Worm (Caenorhabditis elegans) whole organism, young adult: ENCODE results near the gene pcf-11.

Experiments
- C06A6.2 ChIP-seq: fragments of 200-800 bp; sonication (Bioruptor generic); conservative IDR thresholded peaks from 2 replicates; pipeline ENCODE4 v1.3.6; 2022; ENCODE audit warnings: missing genetic modification characterization, missing compliant biosample characterization
- F10E7.11 ChIP-seq: sonication (generic microtip); optimal IDR thresholded peaks from 2 replicates; lab custom pipeline; 2017; ENCODE audit warnings: mild to moderate bottlenecking, missing genetic modification characterization, moderate library complexity, missing compliant biosample characterization
- F22D6.2 ChIP-seq: sonication (generic microtip); optimal IDR thresholded peaks from 2 replicates; lab custom pipeline; 2016; ENCODE audit warnings: mild to moderate bottlenecking, missing genetic modification characterization, missing compliant biosample characterization
- F49E8.2 ChIP-seq: sonication (generic microtip); optimal IDR thresholded peaks from 3 replicates; lab custom pipeline; 2017; ENCODE audit warnings: missing genetic modification characterization, mild to moderate bottlenecking, missing compliant biosample characterization, antibody characterized with exemption, moderate library complexity; ENCODE audit not compliant: insufficient read depth
- K11D2.4 ChIP-seq: fragments of 200-800 bp; sonication (Bioruptor generic); IDR thresholded peaks from 2 replicates; pipeline ENCODE4 v1.3.6; 2022; ENCODE audit warnings: missing genetic modification reagents, missing genetic modification characterization, missing compliant biosample characterization
- K12H6.12 ChIP-seq: fragments of 200-800 bp; sonication (Bioruptor generic); optimal IDR thresholded peaks from 2 replicates; lab custom pipeline; 2018; ENCODE audit warnings: mild to moderate bottlenecking, missing genetic modification characterization, missing compliant biosample characterization
- T26A5.8 ChIP-seq: sonication (generic microtip); optimal IDR thresholded peaks from 2 replicates; lab custom pipeline; 2016; ENCODE audit warnings: missing genetic modification characterization, missing compliant biosample characterization
- Y53F4B.3 ChIP-seq: fragments of 200-800 bp; sonication (Bioruptor generic); IDR thresholded peaks from 2 replicates; pipeline ENCODE4 v1.3.6; 2022; ENCODE audit warnings: missing genetic modification reagents, missing genetic modification characterization, missing compliant biosample characterization
- Y79H2A.3 ChIP-seq: fragments of 200-800 bp; sonication (Bioruptor generic); conservative IDR thresholded peaks from 2 replicates; pipeline ENCODE4 v1.3.6; 2022; ENCODE audit warnings: missing genetic modification reagents, missing genetic modification characterization, missing compliant biosample characterization
- ZK185.1 ChIP-seq: sonication (generic microtip); optimal IDR thresholded peaks from 2 replicates; lab custom pipeline; 2016; ENCODE audit warnings: mild to moderate bottlenecking, missing genetic modification characterization, missing compliant biosample characterization; ENCODE audit not compliant: poor library complexity, severe bottlenecking
- ama-1 ChIP-seq, 3 experiments: fragments of 150-350 bp in 1 of 3; sonication (generic microtip) in 2 of 3; optimal IDR thresholded peaks; 2 replicates each; lab custom pipeline; 2014 to 2018; ENCODE audit warnings: missing biosample characterization in 2 of 3, missing genetic modification characterization in 2 of 3, missing genetic modification reagents in 2 of 3
- aptf-2 ChIP-seq: fragments of 200-800 bp; sonication (Bioruptor generic); conservative IDR thresholded peaks from 2 replicates; pipeline ENCODE4 v1.3.6; 2022; ENCODE audit warnings: missing genetic modification reagents, missing genetic modification characterization, missing compliant biosample characterization
- aptf-3 ChIP-seq: fragments of 200-800 bp; sonication (Bioruptor generic); IDR thresholded peaks from 2 replicates; pipeline ENCODE4 v1.3.6; 2022; ENCODE audit warnings: missing genetic modification characterization, missing compliant biosample characterization
- bed-1 ChIP-seq: fragments of 200-800 bp; sonication (Bioruptor generic); IDR thresholded peaks from 2 replicates; pipeline ENCODE4 v1.3.6; 2022; ENCODE audit warnings: missing genetic modification reagents, missing genetic modification characterization, missing compliant biosample characterization
- ceh-100 ChIP-seq: fragments of 200-800 bp; sonication (Bioruptor generic); IDR thresholded peaks from 2 replicates; pipeline ENCODE4 v1.3.6; 2022; ENCODE audit warnings: missing genetic modification reagents, missing genetic modification characterization, missing compliant biosample characterization
- ceh-27 ChIP-seq: fragments of 200-800 bp; sonication (Bioruptor generic); optimal IDR thresholded peaks from 2 replicates; lab custom pipeline; 2018; ENCODE audit warnings: mild to moderate bottlenecking, missing genetic modification characterization, moderate library complexity, missing compliant biosample characterization
- ceh-40 ChIP-seq: fragments of 200-800 bp; sonication (Bioruptor generic); IDR thresholded peaks from 2 replicates; pipeline ENCODE4 v1.3.6; 2022; ENCODE audit warnings: missing genetic modification characterization, missing compliant biosample characterization
- ceh-91 ChIP-seq: fragments of 200-800 bp; sonication (Bioruptor generic); IDR thresholded peaks from 2 replicates; pipeline ENCODE4 v1.3.6; 2022; ENCODE audit warnings: missing genetic modification reagents, missing genetic modification characterization, missing compliant biosample characterization
- die-1 ChIP-seq: sonication (generic microtip); optimal IDR thresholded peaks from 2 replicates; lab custom pipeline; 2016; ENCODE audit warnings: missing genotype, mild to moderate bottlenecking, missing genetic modification characterization, missing compliant biosample characterization
- dox-1 ChIP-seq: fragments of 200-800 bp; sonication (Bioruptor generic); IDR thresholded peaks from 2 replicates; pipeline ENCODE4 v1.3.6; 2022; ENCODE audit warnings: missing genetic modification reagents, missing genetic modification characterization, missing compliant biosample characterization
- egl-44 ChIP-seq: fragments of 200-800 bp; sonication (Bioruptor generic); IDR thresholded peaks from 2 replicates; pipeline ENCODE4 v1.3.6; 2022; ENCODE audit warnings: missing genetic modification reagents, missing genetic modification characterization, missing compliant biosample characterization
- ets-4 ChIP-seq: fragments of 200-800 bp; sonication (Bioruptor generic); optimal IDR thresholded peaks from 2 replicates; lab custom pipeline; 2018; ENCODE audit warnings: mild to moderate bottlenecking, missing genetic modification characterization, missing compliant biosample characterization
- gei-17 ChIP-seq: fragments of 200-800 bp; sonication (Bioruptor generic); optimal IDR thresholded peaks from 2 replicates; lab custom pipeline; 2018; ENCODE audit warnings: mild to moderate bottlenecking, missing genetic modification characterization, missing compliant biosample characterization
- hlh-26 ChIP-seq: fragments of 200-800 bp; sonication (Bioruptor generic); conservative IDR thresholded peaks from 2 replicates; pipeline ENCODE4 v1.3.6; 2022; ENCODE audit warnings: missing genetic modification reagents, missing genetic modification characterization, missing compliant biosample characterization
- let-526 ChIP-seq: fragments of 200-800 bp; sonication (Bioruptor generic); IDR thresholded peaks from 2 replicates; pipeline ENCODE4 v1.3.6; 2022; ENCODE audit warnings: missing genetic modification reagents, missing genetic modification characterization, missing compliant biosample characterization
- let-607 ChIP-seq, 2 experiments: fragments of 200-800 bp in 1 of 2; sonication (Bioruptor generic) in 1 of 2; sonication (generic microtip) in 1 of 2; optimal IDR thresholded peaks; 2 replicates each; lab custom pipeline; 2016 to 2018; ENCODE audit warnings: mild to moderate bottlenecking in 2 of 2, missing compliant biosample characterization in 2 of 2, missing genetic modification characterization in 2 of 2, moderate library complexity in 2 of 2, missing genotype in 1 of 2
- lin-40 ChIP-seq: sonication (generic microtip); optimal IDR thresholded peaks from 2 replicates; lab custom pipeline; 2016; ENCODE audit warnings: missing genetic modification characterization, mild to moderate bottlenecking, missing compliant biosample characterization, missing genotype, missing genetic modification reagents
- lin-54 ChIP-seq: fragments of 200-800 bp; sonication (Bioruptor generic); optimal IDR thresholded peaks from 2 replicates; lab custom pipeline; 2018; ENCODE audit warnings: mild to moderate bottlenecking, missing genetic modification characterization, missing compliant biosample characterization
- lir-1 ChIP-seq: fragments of 200-800 bp; sonication (Bioruptor generic); conservative IDR thresholded peaks from 2 replicates; pipeline ENCODE4 v1.3.6; 2022; ENCODE audit warnings: missing genetic modification reagents, missing genetic modification characterization, missing compliant biosample characterization
- lsl-1 ChIP-seq: fragments of 200-800 bp; sonication (Bioruptor generic); optimal IDR thresholded peaks from 2 replicates; lab custom pipeline; 2018; ENCODE audit warnings: mild to moderate bottlenecking, missing genetic modification characterization, moderate library complexity, missing compliant biosample characterization
- madf-10 ChIP-seq: sonication (generic microtip); optimal IDR thresholded peaks from 2 replicates; lab custom pipeline; 2016; ENCODE audit warnings: mild to moderate bottlenecking, missing genetic modification characterization, missing compliant biosample characterization
- madf-3 ChIP-seq: fragments of 200-800 bp; sonication (Bioruptor generic); IDR thresholded peaks from 2 replicates; pipeline ENCODE4 v1.3.6; 2022; ENCODE audit warnings: missing genetic modification reagents, missing genetic modification characterization, missing compliant biosample characterization
- mxl-1 ChIP-seq: sonication (generic microtip); optimal IDR thresholded peaks from 2 replicates; lab custom pipeline; 2016; ENCODE audit warnings: missing genetic modification characterization, missing compliant biosample characterization
- nfya-2 ChIP-seq: fragments of 200-800 bp; sonication (Bioruptor generic); IDR thresholded peaks from 2 replicates; pipeline ENCODE4 v1.3.6; 2022; ENCODE audit warnings: missing genetic modification reagents, missing genetic modification characterization, missing compliant biosample characterization
- nhr-80 ChIP-seq: sonication (generic microtip); optimal IDR thresholded peaks from 2 replicates; lab custom pipeline; 2016; ENCODE audit warnings: missing genetic modification characterization, missing compliant biosample characterization
- pha-4 ChIP-seq: fragments of 150-350 bp; sonication (generic microtip); optimal IDR thresholded peaks from 2 replicates; lab custom pipeline; 2014; ENCODE audit warnings: missing biosample characterization, missing genetic modification reagents, missing genetic modification characterization
- repo-1 ChIP-seq: sonication (generic microtip); optimal IDR thresholded peaks from 2 replicates; lab custom pipeline; 2017; ENCODE audit warnings: mild to moderate bottlenecking, missing genetic modification characterization, missing compliant biosample characterization
- sea-2 ChIP-seq: fragments of 200-800 bp; sonication (Bioruptor generic); IDR thresholded peaks from 2 replicates; pipeline ENCODE4 v1.3.6; 2022; ENCODE audit warnings: missing genetic modification characterization, missing compliant biosample characterization
- snpc-1.3 ChIP-seq: sonication (generic microtip); optimal IDR thresholded peaks from 2 replicates; lab custom pipeline; 2017; ENCODE audit warnings: missing genetic modification characterization, mild to moderate bottlenecking, missing compliant biosample characterization, antibody characterized with exemption, moderate library complexity, missing genotype, missing genetic modification reagents; ENCODE audit not compliant: insufficient read depth
- tbp1 ChIP-seq: fragments of 200-800 bp; sonication (Bioruptor generic); optimal IDR thresholded peaks from 2 replicates; lab custom pipeline; 2018; ENCODE audit warnings: mild to moderate bottlenecking, missing genetic modification characterization, missing compliant biosample characterization
- tlf-1 ChIP-seq: fragments of 200-800 bp; sonication (Bioruptor generic); optimal IDR thresholded peaks from 2 replicates; lab custom pipeline; 2018; ENCODE audit warnings: mild to moderate bottlenecking, missing genetic modification characterization, missing compliant biosample characterization
- unc-130 ChIP-seq: sonication (generic microtip); optimal IDR thresholded peaks from 2 replicates; lab custom pipeline; 2016; ENCODE audit warnings: missing genetic modification reagents, missing genetic modification characterization, missing compliant biosample characterization
- zfh-2 ChIP-seq: fragments of 200-800 bp; sonication (Bioruptor generic); conservative IDR thresholded peaks from 2 replicates; pipeline ENCODE4 v1.3.6; 2022; ENCODE audit warnings: missing genetic modification reagents, missing genetic modification characterization, missing compliant biosample characterization
- ztf-18 ChIP-seq: sonication (generic microtip); optimal IDR thresholded peaks from 2 replicates; lab custom pipeline; 2016; ENCODE audit warnings: missing genotype, mild to moderate bottlenecking, missing genetic modification characterization, missing compliant biosample characterization
- ztf-22 ChIP-seq: fragments of 200-800 bp; sonication (Bioruptor generic); optimal IDR thresholded peaks from 2 replicates; lab custom pipeline; 2018; ENCODE audit warnings: mild to moderate bottlenecking, missing genetic modification characterization, moderate library complexity, missing compliant biosample characterization
- ztf-26 ChIP-seq: sonication (generic microtip); optimal IDR thresholded peaks from 2 replicates; lab custom pipeline; 2017; ENCODE audit warnings: missing genetic modification characterization, missing compliant biosample characterization
- ztf-28 ChIP-seq: fragments of 200-800 bp; sonication (Bioruptor generic); IDR thresholded peaks from 2 replicates; pipeline ENCODE4 v1.3.6; 2022; ENCODE audit warnings: missing genetic modification reagents, missing genetic modification characterization, missing compliant biosample characterization

Gene pcf-11

DNA sequence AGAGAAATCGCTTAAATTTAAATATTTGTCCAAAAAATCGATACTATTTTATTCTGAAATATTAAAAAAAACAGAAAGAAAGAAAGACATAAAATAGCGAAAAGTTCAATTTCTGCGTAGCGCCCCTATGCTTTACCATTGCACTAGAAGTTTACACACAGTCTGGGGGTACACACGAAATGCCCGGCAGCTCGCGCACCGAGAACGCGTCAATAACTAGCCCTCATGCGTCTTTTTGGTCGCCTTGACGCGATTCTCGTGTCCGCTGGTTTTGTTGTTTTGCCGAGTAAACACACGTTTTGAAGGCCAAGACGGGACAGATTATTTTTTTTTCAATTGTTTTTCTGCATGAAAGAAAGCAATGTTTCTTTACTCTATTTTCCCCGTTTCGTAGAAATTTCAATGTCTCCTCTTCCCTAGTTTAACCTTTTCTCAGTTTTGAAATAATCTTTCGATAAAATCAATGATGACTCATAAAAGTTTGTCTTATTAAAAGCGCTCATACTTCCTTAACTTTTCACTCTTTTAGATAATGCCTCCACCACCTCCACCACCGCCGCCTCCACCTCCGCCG lies 6.5 kb upstream of the pcf-11 start, which contains the start of gene wip-1 (continued):
- TF ChIP-seq ama-1 (optimal IDR thresholded peaks at IDR 0.05; lab: Kevin White, UChicago) = no peak
- TF ChIP-seq ama-1 (GFP tag; optimal IDR thresholded peaks at IDR 0.05; lab: Kevin White, UChicago) = peak; percentile 27 to 80
- TF ChIP-seq let-607 (tag; optimal IDR thresholded peaks at IDR 0.05; lab: Kevin White, UChicago) = peak; percentile 85 to 94
- TF ChIP-seq K12H6.12 (tag; lab: Kevin White, UChicago) = peak; percentile 97
- TF ChIP-seq bed-1 (GFP tag; lab: Robert Waterston, UW) = 0 out of 2 replicates have a peak, but pooled peaks have one; percentile 81
- TF ChIP-seq madf-3 (GFP tag; lab: Robert Waterston, UW) = peak; percentile 96
- TF ChIP-seq nhr-80 (tag; lab: Kevin White, UChicago) = peak; percentile 99
- TF ChIP-seq ceh-27 (GFP tag; lab: Kevin White, UChicago) = peak; percentile 99
- TF ChIP-seq aptf-2 (GFP tag; lab: Robert Waterston, UW) = peak; percentile 79
- peak; percentile 93 for TF ChIP-seq madf-10
- peak; percentile 96 for TF ChIP-seq unc-130 (GFP tag; lab: Kevin White, UChicago)
- peak; percentile 71 for TF ChIP-seq F10E7.11 (tag; lab: Kevin White, UChicago)
- peak; percentile 93 for TF ChIP-seq C06A6.2
- TF ChIP-seq zfh-2 (GFP tag; lab: Robert Waterston, UW) = peak; percentile 97
- TF ChIP-seq dox-1 (GFP tag; lab: Robert Waterston, UW) = peak; percentile 99
- peak; percentile 79 for TF ChIP-seq tbp1 (GFP tag; lab: Kevin White, UChicago)
- TF ChIP-seq ztf-22 (GFP tag; lab: Kevin White, UChicago) = peak; percentile 91
- TF ChIP-seq F49E8.2 (tag; lab: Kevin White, UChicago) = peak; percentile 95
- peak; percentile 96 for TF ChIP-seq snpc-1.3 (tag; lab: Kevin White, UChicago)
- TF ChIP-seq lin-40 (tag; lab: Kevin White, UChicago) = peak; percentile 98
- TF ChIP-seq T26A5.8 (tag; lab: Kevin White, UChicago) = no peak
- TF ChIP-seq tlf-1 (GFP tag; lab: Kevin White, UChicago) = peak; percentile 99
- TF ChIP-seq F22D6.2 (tag; lab: Kevin White, UChicago) = peak; percentile 87
- TF ChIP-seq hlh-26 (GFP tag; lab: Robert Waterston, UW) = no peak
- TF ChIP-seq ztf-28 (GFP tag; lab: Robert Waterston, UW) = peak; percentile 92
- TF ChIP-seq gei-17 = peak; percentile 85
- TF ChIP-seq ztf-18 (tag; lab: Kevin White, UChicago) = peak; percentile 100
- TF ChIP-seq ceh-40 (GFP tag; lab: Robert Waterston, UW) = no peak
- peak; percentile 96 for TF ChIP-seq ZK185.1 (tag; lab: Kevin White, UChicago)
- 0 out of 2 replicates have a peak, but pooled peaks have one; percentile 24 for TF ChIP-seq aptf-3
- TF ChIP-seq Y53F4B.3 (GFP tag; lab: Robert Waterston, UW) = peak; percentile 88
- TF ChIP-seq lir-1 = peak; percentile 95
- peak; percentile 93 for TF ChIP-seq lsl-1
- peak; percentile 94 for TF ChIP-seq K11D2.4 (GFP tag; lab: Robert Waterston, UW)
- peak; percentile 96 for TF ChIP-seq egl-44 (GFP tag; lab: Robert Waterston, UW)
- TF ChIP-seq ets-4 (GFP tag; lab: Kevin White, UChicago) = peak; percentile 97
- peak; percentile 93 for TF ChIP-seq ceh-91 (GFP tag; lab: Robert Waterston, UW)
- peak; percentile 91 for TF ChIP-seq let-526 (GFP tag; lab: Robert Waterston, UW)
- peak; percentile 80 for TF ChIP-seq pha-4 (tag; lab: Kevin White, UChicago)
- peak; percentile 83 for TF ChIP-seq Y79H2A.3
- peak; percentile 96 for TF ChIP-seq repo-1 (tag; lab: Kevin White, UChicago)
- peak; percentile 89 for TF ChIP-seq ceh-100 (GFP tag; lab: Robert Waterston, UW)
- TF ChIP-seq nfya-2 (GFP tag; lab: Robert Waterston, UW) = no peak
- TF ChIP-seq mxl-1 (tag; lab: Kevin White, UChicago) = peak; percentile 37
- TF ChIP-seq die-1 = peak; percentile 72
- TF ChIP-seq sea-2 (GFP tag; lab: Robert Waterston, UW) = peak; percentile 87
- TF ChIP-seq ztf-26 = peak; percentile 97
- peak; percentile 98 for TF ChIP-seq lin-54 (GFP tag; lab: Kevin White, UChicago)
